Worm (Caenorhabditis elegans): ENCODE data around the gene elo-5.

DNA sequence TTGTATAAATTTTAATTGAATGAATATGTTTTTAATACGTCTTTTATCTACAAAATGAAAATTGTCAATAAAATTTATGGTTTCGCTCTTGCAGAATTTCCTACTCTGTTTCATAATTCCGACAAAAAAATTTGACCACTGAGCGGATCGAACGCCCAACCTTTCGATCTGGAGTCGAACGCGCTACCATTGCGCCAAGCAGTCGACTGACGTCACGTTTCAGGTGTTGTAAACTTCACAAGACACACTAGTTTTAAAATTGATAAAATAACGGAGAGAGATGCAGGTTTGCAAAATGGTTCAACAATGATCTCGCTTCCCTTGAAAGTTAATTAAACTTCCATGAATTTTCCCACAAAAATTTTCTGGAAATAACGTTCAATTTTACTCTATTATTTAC is 32.7 kb downstream of the elo-5 start:
- TF ChIP-seq ets-7 (tag; optimal IDR thresholded peaks at IDR 0.05) (no peak), ama-1 (optimal IDR thresholded peaks at IDR 0.05) (no peak), ceh-13 (GFP tag; optimal IDR thresholded peaks at IDR 0.05) (no peak)
